Fruit fly (Drosophila melanogaster) whole organism, larva: ENCODE data around the gene PIG-P.

Experiments
- noc ChIP-seq: fragments of 200-800 bp; sonication (Bioruptor generic); optimal IDR thresholded peaks from 3 replicates; lab custom pipeline; 2019; ENCODE audit warnings: missing biosample characterization, mild to moderate bottlenecking, missing genetic modification characterization, moderate library complexity

Gene PIG-P

dm6 chr3R:26062911-26063310, 4.9 kb upstream of the PIG-P start, which contains the start of gene CG14551:
CG14551 (minus strand) TSS chr3R:26063011.
- TF ChIP-seq noc (tag; lab: Kevin White, UChicago): no peak

dm6 chr3R:26059195-26059594, 1.2 kb upstream of the PIG-P start, which contains the start of the genes RpL34a and Trmt61:
RpL34a (minus strand) TSS chr3R:26059267.
Trmt61 (plus strand) TSS chr3R:26059496.
- peak; percentile 76 for TF ChIP-seq noc (tag; lab: Kevin White, UChicago)

dm6 chr3R:26056381-26056780, 1.6 kb downstream of the PIG-P start, which contains the start of the genes Sld5 and CG14543:
Sld5 (minus strand) TSS chr3R:26056547.
CG14543 (plus strand) TSS chr3R:26056630.
- TF ChIP-seq noc (tag; lab: Kevin White, UChicago): no peak

dm6 chr3R:26055214-26055632, 2.8 kb downstream of the PIG-P start, which contains the start of gene Cmpk:
Cmpk (minus strand) TSS chr3R:26055438.
- TF ChIP-seq noc (tag; lab: Kevin White, UChicago): peak; percentile 79

dm6 chr3R:26052150-26052908, 5.7 kb downstream of the PIG-P start, which contains the start of the genes Exo84 and Vps2:
Exo84 (minus strand) TSS chr3R:26052257.
Vps2 (plus strand) TSS chr3R:26052821.
- TF ChIP-seq noc (tag; lab: Kevin White, UChicago): no peak

- peak; percentile 95 for TF ChIP-seq noc (tag; lab: Kevin White, UChicago)
Measured at dm6 chr3R:26042131-26042885, 15.7 kb downstream of the PIG-P start.

dm6 chr3R:26041417-26042101, 16.5 kb downstream of the PIG-P start, which contains the start of gene gro:
gro (plus strand) TSS chr3R:26041736.
- TF ChIP-seq noc (tag; lab: Kevin White, UChicago): no peak

dm6 chr3R:26039793-26040335, 18.2 kb downstream of the PIG-P start:
- no peak for TF ChIP-seq noc (tag; lab: Kevin White, UChicago)

- TF ChIP-seq noc (tag; lab: Kevin White, UChicago): no peak
Measured at dm6 chr3R:26037899-26038298, 20.1 kb downstream of the PIG-P start.

- TF ChIP-seq noc (tag; lab: Kevin White, UChicago): peak; percentile 13
Measured at dm6 chr3R:26036153-26037144, 21.6 kb downstream of the PIG-P start.

dm6 chr3R:26035369-26035656, 22.7 kb downstream of the PIG-P start:
- TF ChIP-seq noc (tag; lab: Kevin White, UChicago): no peak

dm6 chr3R:26034643-26035368, 23.2 kb downstream of the PIG-P start:
- no peak for TF ChIP-seq noc (tag; lab: Kevin White, UChicago)

- TF ChIP-seq noc (tag; lab: Kevin White, UChicago): no peak
Measured at dm6 chr3R:26032611-26033001, 25.4 kb downstream of the PIG-P start.
